Fruit fly (Drosophila melanogaster): ENCODE results near the gene ssp2.

dm6 chr3L:13986330-13986729 is 21.3 kb downstream of the ssp2 start, which contains the start of gene CG17362:
- no peak for TF ChIP-seq Hr96 (GFP tag; optimal IDR thresholded peaks at IDR 0.05)
- TF ChIP-seq kay (GFP tag; ENCODE audit: borderline replicate concordance): no peak
- TF ChIP-seq CG7101 (tag; optimal IDR thresholded peaks at IDR 0.05): no peak
- TF ChIP-seq toe (GFP tag; optimal IDR thresholded peaks at IDR 0.05): no peak
- no peak for TF ChIP-seq pad (GFP tag; optimal IDR thresholded peaks at IDR 0.05)
- TF ChIP-seq CG11617 (GFP tag; optimal IDR thresholded peaks at IDR 0.05): no peak
- TF ChIP-seq cic (GFP tag; optimal IDR thresholded peaks at IDR 0.05): no peak
- TF ChIP-seq CG5204 (GFP tag; optimal IDR thresholded peaks at IDR 0.05): no peak
- no peak for TF ChIP-seq CG7045 (GFP tag; optimal IDR thresholded peaks at IDR 0.05)
- TF ChIP-seq CG1620 (GFP tag; optimal IDR thresholded peaks at IDR 0.05): no peak
- TF ChIP-seq cnc (optimal IDR thresholded peaks at IDR 0.05): no peak
- TF ChIP-seq CG14711 (tag; optimal IDR thresholded peaks at IDR 0.05): no peak

Data from whole organism, adult.